Worm (Caenorhabditis elegans) whole organism, young adult: ENCODE measurements around the gene msp-142.

ENCODE experiments used
- ama-1 ChIP-seq, 3 experiments: fragments of 150-350 bp in 1 of 3; sonication (generic microtip) in 2 of 3; optimal IDR thresholded peaks; 2 replicates each; lab custom pipeline; 2014 to 2018; ENCODE audit warnings: missing biosample characterization in 2 of 3, missing genetic modification characterization in 2 of 3, missing genetic modification reagents in 2 of 3
- lin-26 ChIP-seq: fragments of 200-800 bp; sonication (Bioruptor generic); IDR thresholded peaks from 2 replicates; pipeline ENCODE4 v1.3.6; 2022; ENCODE audit warnings: missing genetic modification reagents, missing genetic modification characterization, missing compliant biosample characterization
- madf-8 ChIP-seq: fragments of 200-800 bp; sonication (Bioruptor generic); conservative IDR thresholded peaks from 2 replicates; pipeline ENCODE4 v1.3.6; 2022; ENCODE audit warnings: missing genetic modification reagents, missing genetic modification characterization, missing compliant biosample characterization
- nhr-90 ChIP-seq: sonication (generic microtip); optimal IDR thresholded peaks from 2 replicates; lab custom pipeline; 2016; ENCODE audit warnings: missing genotype, mild to moderate bottlenecking, missing genetic modification characterization, missing compliant biosample characterization
- tbp1 ChIP-seq: fragments of 200-800 bp; sonication (Bioruptor generic); optimal IDR thresholded peaks from 2 replicates; lab custom pipeline; 2018; ENCODE audit warnings: mild to moderate bottlenecking, missing genetic modification characterization, missing compliant biosample characterization
- unc-62 ChIP-seq: fragments of 150-350 bp; optimal IDR thresholded peaks from 2 replicates; lab custom pipeline; 2014; ENCODE audit warnings: missing biosample characterization, missing genetic modification reagents, missing genetic modification characterization

DNA sequence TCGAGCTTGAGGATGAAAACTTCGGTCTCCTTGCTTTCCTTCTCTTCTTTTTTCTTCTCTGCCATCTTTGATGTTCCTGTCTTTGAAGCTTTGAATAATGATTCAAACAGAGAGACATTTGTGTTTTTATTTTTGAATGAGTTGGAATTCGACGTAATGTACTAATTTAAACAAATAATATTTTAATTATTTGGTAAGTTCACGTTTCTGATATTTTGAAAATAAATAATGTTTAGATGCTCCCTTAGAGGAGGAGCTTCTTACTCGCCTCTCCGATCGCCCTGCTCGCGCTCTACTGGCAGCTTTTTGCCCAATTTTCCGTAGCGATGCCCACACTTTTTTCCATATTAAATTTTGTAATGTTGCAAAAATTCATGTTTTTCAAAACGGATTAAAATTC is 3.3 kb downstream of the msp-142 start, which contains the start of the genes K05F1.9 and K05F1.1:
- no peak for TF ChIP-seq lin-26 (GFP tag; lab: Robert Waterston, UW)
- TF ChIP-seq madf-8 (GFP tag; lab: Robert Waterston, UW), result no peak
- no peak for TF ChIP-seq nhr-90 (tag; lab: Kevin White, UChicago)
- no peak for TF ChIP-seq ama-1 (optimal IDR thresholded peaks at IDR 0.05; lab: Kevin White, UChicago)
- no peak for TF ChIP-seq ama-1 (GFP tag; optimal IDR thresholded peaks at IDR 0.05; lab: Kevin White, UChicago)
- no peak for TF ChIP-seq tbp1 (GFP tag; lab: Kevin White, UChicago)
- no peak for TF ChIP-seq unc-62 (GFP tag; lab: Kevin White, UChicago)
